Worm (Caenorhabditis elegans) whole organism, L1 larva: ENCODE measurements around the gene srw-134.

Source experiments
- C34B4.2 ChIP-seq: sonication (generic microtip); optimal IDR thresholded peaks from 2 replicates; lab custom pipeline; 2017; ENCODE audit warnings: mild to moderate bottlenecking, missing genetic modification characterization, missing compliant biosample characterization
- ceh-63 ChIP-seq: fragments of 200-800 bp; sonication (Bioruptor generic); optimal IDR thresholded peaks from 2 replicates; lab custom pipeline; 2018; ENCODE audit warnings: mild to moderate bottlenecking, missing genetic modification characterization, missing compliant biosample characterization
- ceh-82 ChIP-seq, 3 experiments: fragments of 150-350 bp in 1 of 3; sonication (generic microtip) in 2 of 3; optimal IDR thresholded peaks; 2 replicates each; lab custom pipeline; 2014 to 2017; ENCODE audit warnings: missing biosample characterization in 3 of 3, missing genetic modification characterization in 3 of 3
- ceh-90 ChIP-seq: sonication (generic microtip); optimal IDR thresholded peaks from 2 replicates; lab custom pipeline; 2016; ENCODE audit warnings: missing genetic modification characterization, missing compliant biosample characterization
- ces-1 ChIP-seq: fragments of 150-350 bp; optimal IDR thresholded peaks from 2 replicates; lab custom pipeline; 2014; ENCODE audit warnings: missing biosample characterization, missing genetic modification reagents, missing genetic modification characterization
- dpl-1 ChIP-seq, 3 experiments: fragments of 150-350 bp in 2 of 3; sonication (generic microtip) in 1 of 3; optimal IDR thresholded peaks; 2 replicates each; lab custom pipeline; 2014 to 2017; ENCODE audit warnings: missing biosample characterization in 3 of 3, missing genetic modification characterization in 3 of 3, missing genetic modification reagents in 3 of 3
- dsc-1 ChIP-seq: sonication (generic microtip); optimal IDR thresholded peaks from 2 replicates; lab custom pipeline; 2016; ENCODE audit warnings: mild to moderate bottlenecking, missing genetic modification characterization, missing compliant biosample characterization
- egl-13 ChIP-seq: sonication (generic microtip); optimal IDR thresholded peaks from 2 replicates; lab custom pipeline; 2016; ENCODE audit warnings: missing genotype, missing genetic modification reagents, missing genetic modification characterization, missing compliant biosample characterization
- egl-27 ChIP-seq, 2 experiments: fragments of 150-350 bp in 1 of 2; sonication (generic microtip); optimal IDR thresholded peaks; 3 replicates each; lab custom pipeline; 2017 to 2018; ENCODE audit warnings: missing biosample characterization in 2 of 2, missing genetic modification characterization in 2 of 2, missing genetic modification reagents in 2 of 2
- elt-3 ChIP-seq, 6 experiments: fragments of 150-350 bp in 1 of 6; sonication (generic microtip); optimal IDR thresholded peaks; 2 replicates each; lab custom pipeline; 2017 to 2018; ENCODE audit warnings: missing biosample characterization in 6 of 6, missing genetic modification characterization in 6 of 6, inconsistent platforms in 1 of 6
- fkh-10 ChIP-seq: sonication (generic microtip); optimal IDR thresholded peaks from 2 replicates; lab custom pipeline; 2017; ENCODE audit warnings: missing biosample characterization, missing genetic modification reagents, missing genetic modification characterization
- fos-1 ChIP-seq: fragments of 150-350 bp; optimal IDR thresholded peaks from 2 replicates; lab custom pipeline; 2014; ENCODE audit warnings: missing biosample characterization, missing genetic modification characterization
- grh-1 ChIP-seq: fragments of 200-800 bp; sonication (Bioruptor generic); IDR thresholded peaks from 2 replicates; pipeline ENCODE4 v1.3.6; 2022; ENCODE audit warnings: missing genetic modification reagents, missing genetic modification characterization, missing compliant biosample characterization
- hlh-4 ChIP-seq: sonication (generic microtip); optimal IDR thresholded peaks from 2 replicates; lab custom pipeline; 2016; ENCODE audit warnings: mild to moderate bottlenecking, missing genetic modification characterization, missing compliant biosample characterization
- hpl-2 ChIP-seq: fragments of 150-350 bp; optimal IDR thresholded peaks from 2 replicates; lab custom pipeline; 2014; ENCODE audit warnings: missing biosample characterization, missing genetic modification reagents, missing genetic modification characterization
- isw-1 ChIP-seq: fragments of 200-800 bp; sonication (Bioruptor generic); IDR thresholded peaks from 2 replicates; pipeline ENCODE4 v1.3.6; 2022; ENCODE audit warnings: missing genetic modification characterization, missing compliant biosample characterization
- jun-1 ChIP-seq: fragments of 150-350 bp; optimal IDR thresholded peaks from 2 replicates; lab custom pipeline; 2014; ENCODE audit warnings: missing biosample characterization, missing genetic modification reagents, missing genetic modification characterization
- lin-14 ChIP-seq: fragments of 200-800 bp; sonication (Bioruptor generic); optimal IDR thresholded peaks from 2 replicates; lab custom pipeline; 2018; ENCODE audit warnings: mild to moderate bottlenecking, missing genetic modification characterization, moderate library complexity, missing compliant biosample characterization
- lin-39 ChIP-seq: fragments of 150-350 bp; optimal IDR thresholded peaks from 2 replicates; lab custom pipeline; 2014; ENCODE audit warnings: missing biosample characterization, missing genetic modification reagents, missing genetic modification characterization
- lsy-2 ChIP-seq, 2 experiments: fragments of 150-350 bp; optimal IDR thresholded peaks; 2 replicates each; lab custom pipeline; 2014; ENCODE audit warnings: missing biosample characterization in 2 of 2, missing genetic modification characterization in 2 of 2
- mab-9 ChIP-seq: fragments of 200-800 bp; sonication (Bioruptor generic); IDR thresholded peaks from 2 replicates; pipeline ENCODE4 v1.3.6; 2022; ENCODE audit warnings: missing genetic modification reagents, missing genetic modification characterization, missing compliant biosample characterization
- mdl-1 ChIP-seq, 2 experiments: fragments of 150-350 bp; optimal IDR thresholded peaks; 2 replicates each; lab custom pipeline; 2014 to 2017; ENCODE audit warnings: missing biosample characterization in 2 of 2, missing genetic modification characterization in 2 of 2, inconsistent platforms in 1 of 2
- nhr-12 ChIP-seq: sonication (generic microtip); optimal IDR thresholded peaks from 2 replicates; lab custom pipeline; 2017; ENCODE audit warnings: missing biosample characterization, missing genetic modification characterization
- nhr-20 ChIP-seq: sonication (generic microtip); optimal IDR thresholded peaks from 2 replicates; lab custom pipeline; 2016; ENCODE audit warnings: mild to moderate bottlenecking, missing genetic modification characterization, missing compliant biosample characterization
- nhr-71 ChIP-seq: sonication (generic microtip); optimal IDR thresholded peaks from 2 replicates; lab custom pipeline; 2016; ENCODE audit warnings: mild to moderate bottlenecking, missing genetic modification characterization, moderate library complexity, missing compliant biosample characterization
- nhr-85 ChIP-seq: sonication (generic microtip); peaks from one replicate; lab custom pipeline; 2016; ENCODE audit warnings: missing genetic modification characterization, inconsistent platforms, missing compliant biosample characterization
- pag-3 ChIP-seq: sonication (generic microtip); optimal IDR thresholded peaks from 2 replicates; lab custom pipeline; 2017; ENCODE audit warnings: missing genetic modification characterization, mild to moderate bottlenecking, missing compliant biosample characterization, antibody characterized with exemption, borderline replicate concordance; ENCODE audit not compliant: insufficient read depth
- pax-3 ChIP-seq: fragments of 200-800 bp; sonication (Bioruptor generic); optimal IDR thresholded peaks from 2 replicates; lab custom pipeline; 2018; ENCODE audit warnings: mild to moderate bottlenecking, missing genetic modification characterization, moderate library complexity, missing compliant biosample characterization
- pqm-1 ChIP-seq: sonication (generic microtip); optimal IDR thresholded peaks from 3 replicates; lab custom pipeline; 2017; ENCODE audit warnings: missing biosample characterization, missing genetic modification characterization
- rnt-1 ChIP-seq: sonication (generic microtip); optimal IDR thresholded peaks from 2 replicates; lab custom pipeline; 2016; ENCODE audit warnings: mild to moderate bottlenecking, missing genetic modification characterization, moderate library complexity, missing compliant biosample characterization
- snu-23 ChIP-seq: sonication (generic microtip); optimal IDR thresholded peaks from 2 replicates; lab custom pipeline; 2016; ENCODE audit warnings: missing genetic modification characterization, missing compliant biosample characterization
- sox-4 ChIP-seq: sonication (generic microtip); optimal IDR thresholded peaks from 2 replicates; lab custom pipeline; 2016; ENCODE audit warnings: missing genetic modification characterization, missing compliant biosample characterization
- sup-37 ChIP-seq: fragments of 200-800 bp; sonication (Bioruptor generic); optimal IDR thresholded peaks from 2 replicates; lab custom pipeline; 2018; ENCODE audit warnings: mild to moderate bottlenecking, missing genetic modification characterization, missing compliant biosample characterization
- swsn-7 ChIP-seq: sonication (generic microtip); optimal IDR thresholded peaks from 2 replicates; lab custom pipeline; 2016; ENCODE audit warnings: missing genetic modification characterization, missing compliant biosample characterization
- unc-30 ChIP-seq: sonication (generic microtip); optimal IDR thresholded peaks from 2 replicates; lab custom pipeline; 2017; ENCODE audit warnings: missing biosample characterization, missing genetic modification characterization
- unc-86 ChIP-seq: sonication (generic microtip); optimal IDR thresholded peaks from 2 replicates; lab custom pipeline; 2016; ENCODE audit warnings: missing genetic modification characterization, missing compliant biosample characterization
- unc-98 ChIP-seq: fragments of 200-800 bp; sonication (Bioruptor generic); IDR thresholded peaks from 2 replicates; pipeline ENCODE4 v1.3.6; 2022; ENCODE audit warnings: missing genetic modification characterization, missing compliant biosample characterization
- vab-15 ChIP-seq: sonication (generic microtip); optimal IDR thresholded peaks from 2 replicates; lab custom pipeline; 2017; ENCODE audit warnings: missing genotype, mild to moderate bottlenecking, missing genetic modification characterization, missing compliant biosample characterization
- xbp-1 ChIP-seq: sonication (generic microtip); optimal IDR thresholded peaks from 2 replicates; lab custom pipeline; 2016; ENCODE audit warnings: missing genetic modification characterization, missing compliant biosample characterization

The srw-134 gene

ce11 chrV:4112516-4112915 is at the start of gene srw-134:
srw-134 (minus strand) TSS chrV:4112616.
- TF ChIP-seq isw-1: no peak
- no peak for TF ChIP-seq mab-9
- TF ChIP-seq pag-3 (tag; lab: Kevin White, UChicago): no peak
- TF ChIP-seq dpl-1 (GFP tag; optimal IDR thresholded peaks at IDR 0.05; lab: Kevin White, UChicago): no peak
- no peak for TF ChIP-seq nhr-12 (tag; lab: Kevin White, UChicago)
- TF ChIP-seq jun-1 (tag; lab: Kevin White, UChicago): no peak
- TF ChIP-seq pqm-1 (tag; lab: Kevin White, UChicago): no peak
- TF ChIP-seq sup-37: no peak
- no peak for TF ChIP-seq C34B4.2 (tag; lab: Kevin White, UChicago)
- no peak for TF ChIP-seq unc-98 (GFP tag; lab: Robert Waterston, UW)
- no peak for TF ChIP-seq unc-86 (tag; lab: Kevin White, UChicago)
- TF ChIP-seq ceh-90 (tag; lab: Kevin White, UChicago): no peak
- no peak for TF ChIP-seq dsc-1 (tag; lab: Kevin White, UChicago)
- TF ChIP-seq lsy-2 (tag; optimal IDR thresholded peaks at IDR 0.05; lab: Kevin White, UChicago): no peak
- no peak for TF ChIP-seq hpl-2 (GFP tag; lab: Kevin White, UChicago)
- no peak for TF ChIP-seq fkh-10
- TF ChIP-seq hlh-4 (tag; lab: Kevin White, UChicago): no peak
- no peak for TF ChIP-seq swsn-7 (tag; lab: Kevin White, UChicago)
- no peak for TF ChIP-seq grh-1 (GFP tag; lab: Robert Waterston, UW)
- TF ChIP-seq, all 84 proteins: peak for 0

- no peak for TF ChIP-seq elt-3 (tag; optimal IDR thresholded peaks at IDR 0.05; lab: Kevin White, UChicago)
- no peak for TF ChIP-seq grh-1 (GFP tag; lab: Robert Waterston, UW)
- TF ChIP-seq nhr-85: no peak
- TF ChIP-seq unc-30 (tag; lab: Kevin White, UChicago): no peak
These were observed 47.7 kb upstream of the srw-134 start, which contains the start of gene Y45G5AM.5 for ce11 chrV:4160086-4160485. Y45G5AM.5 (plus strand) TSS chrV:4160386.

- TF ChIP-seq lsy-2 (tag; optimal IDR thresholded peaks at IDR 0.05; lab: Kevin White, UChicago): peak in 1 of 2 experiments; percentile 52
- peak; percentile 26 for TF ChIP-seq snu-23 (GFP tag; lab: Kevin White, UChicago)
- TF ChIP-seq ceh-82 (tag; optimal IDR thresholded peaks at IDR 0.05; lab: Kevin White, UChicago): no peak
- peak; percentile 51 for TF ChIP-seq rnt-1 (tag; lab: Kevin White, UChicago)
- peak; percentile 64 for TF ChIP-seq nhr-71 (tag; lab: Kevin White, UChicago)
- TF ChIP-seq lin-39 (tag; lab: Kevin White, UChicago): no peak
- TF ChIP-seq lin-14 (GFP tag; lab: Kevin White, UChicago): peak; percentile 88
- no peak for TF ChIP-seq ceh-90 (tag; lab: Kevin White, UChicago)
- TF ChIP-seq swsn-7 (tag; lab: Kevin White, UChicago): peak; percentile 4
- TF ChIP-seq egl-27 (tag; optimal IDR thresholded peaks at IDR 0.05; lab: Kevin White, UChicago): no peak
- peak; percentile 34 for TF ChIP-seq nhr-20 (tag; lab: Kevin White, UChicago)
- TF ChIP-seq, all 84 proteins: peak for 7
These were observed 44.9 kb upstream of the srw-134 start for ce11 chrV:4157291-4157690.

ce11 chrV:4152200-4152599 is 39.8 kb upstream of the srw-134 start, which contains the start of gene Y45G5AM.6:
Y45G5AM.6 (minus strand) TSS chrV:4152300.
- TF ChIP-seq ceh-63 (GFP tag; lab: Kevin White, UChicago) (no peak), isw-1 (no peak), xbp-1 (tag; lab: Kevin White, UChicago) (no peak), pax-3 (no peak), hpl-2 (GFP tag; lab: Kevin White, UChicago) (no peak), ces-1 (GFP tag; lab: Kevin White, UChicago) (no peak), vab-15 (tag; lab: Kevin White, UChicago) (no peak), fos-1 (no peak), mdl-1 (tag; optimal IDR thresholded peaks at IDR 0.05; lab: Kevin White, UChicago) (no peak), swsn-7 (tag; lab: Kevin White, UChicago) (no peak), pag-3 (tag; lab: Kevin White, UChicago) (no peak), nhr-12 (tag; lab: Kevin White, UChicago) (no peak), dpl-1 (GFP tag; optimal IDR thresholded peaks at IDR 0.05; lab: Kevin White, UChicago) (no peak), sox-4 (no peak), egl-13 (no peak)
